Worm (Caenorhabditis elegans) whole organism, midembryonic: Measurements from ENCODE around the gene C10C6.3.

Experiments
- T22C8.4 ChIP-seq: fragments of 200-800 bp; sonication (Bioruptor generic); IDR thresholded peaks from 2 replicates; pipeline ENCODE4 v1.3.6; 2022; ENCODE audit warnings: missing genetic modification characterization, missing compliant biosample characterization
- cog-1 ChIP-seq: sonication (generic microtip); optimal IDR thresholded peaks from 2 replicates; lab custom pipeline; 2016; ENCODE audit warnings: missing genetic modification characterization, missing compliant biosample characterization
- flt-1 ChIP-seq: fragments of 200-800 bp; sonication (Bioruptor generic); IDR thresholded peaks from 2 replicates; pipeline ENCODE4 v1.3.6; 2022; ENCODE audit warnings: missing genetic modification characterization, missing compliant biosample characterization
- klf-2 ChIP-seq: fragments of 200-800 bp; sonication (Bioruptor generic); conservative IDR thresholded peaks from 2 replicates; pipeline ENCODE4 v1.3.6; 2022; ENCODE audit warnings: missing genetic modification reagents, missing genetic modification characterization, missing compliant biosample characterization
- med-1 ChIP-seq: sonication (generic microtip); optimal IDR thresholded peaks from 2 replicates; lab custom pipeline; 2017; ENCODE audit warnings: missing genetic modification characterization, mild to moderate bottlenecking, missing compliant biosample characterization, antibody characterized with exemption, missing genetic modification reagents; ENCODE audit not compliant: insufficient read depth
- ref-1 ChIP-seq: fragments of 200-800 bp; sonication (Bioruptor generic); conservative IDR thresholded peaks from 2 replicates; pipeline ENCODE4 v1.3.6; 2022; ENCODE audit warnings: missing genetic modification reagents, missing genetic modification characterization, missing compliant biosample characterization
- tab-1 ChIP-seq: fragments of 200-800 bp; sonication (Bioruptor generic); IDR thresholded peaks from 2 replicates; pipeline ENCODE4 v1.3.6; 2022; ENCODE audit warnings: missing genetic modification characterization, missing compliant biosample characterization
- ztf-23 ChIP-seq: fragments of 200-800 bp; sonication (Bioruptor generic); IDR thresholded peaks from 2 replicates; pipeline ENCODE4 v1.3.6; 2022; ENCODE audit warnings: missing genetic modification reagents, missing genetic modification characterization, missing compliant biosample characterization
- ztf-29 ChIP-seq: fragments of 200-800 bp; sonication (Bioruptor generic); IDR thresholded peaks from 2 replicates; pipeline ENCODE4 v1.3.6; 2022; ENCODE audit warnings: missing genetic modification reagents, missing genetic modification characterization, missing compliant biosample characterization

- TF ChIP-seq med-1 (GFP tag; lab: Kevin White, UChicago) (no peak), T22C8.4 (no peak), ztf-29 (no peak), ref-1 (GFP tag; lab: Robert Waterston, UW) (no peak), cog-1 (tag; lab: Kevin White, UChicago) (no peak), flt-1 (GFP tag; lab: Robert Waterston, UW) (no peak), ztf-23 (no peak), tab-1 (GFP tag; lab: Robert Waterston, UW) (no peak), klf-2 (GFP tag; lab: Robert Waterston, UW) (no peak)
These were observed 33.1 kb upstream of the C10C6.3 start, which contains the start of gene sms-1 for ce11 chrIV:11498169-11498568.
